Fruit fly (Drosophila melanogaster) whole organism, embryonic: ENCODE data around the gene Agpat4.

Experiments
- CG10431 ChIP-seq: fragments of 200-800 bp; sonication (Bioruptor generic); optimal IDR thresholded peaks from 3 replicates; lab custom pipeline; 2018; ENCODE audit warnings: missing biosample characterization, mild to moderate bottlenecking, missing genetic modification characterization
- CG10543 ChIP-seq: fragments of 200-800 bp; sonication (Bioruptor generic); optimal IDR thresholded peaks from 3 replicates; lab custom pipeline; 2017; ENCODE audit warnings: missing biosample characterization, mild to moderate bottlenecking, missing genetic modification characterization, moderate library complexity
- CG11560 ChIP-seq: fragments of 200-800 bp; sonication (Bioruptor generic); IDR thresholded peaks from 3 replicates; pipeline ENCODE4 v1.3.6; 2022; ENCODE audit warnings: missing biosample characterization, missing genetic modification characterization
- CG11695 ChIP-seq: fragments of 200-800 bp; sonication (Bioruptor generic); IDR thresholded peaks from 3 replicates; pipeline ENCODE4 v1.3.6; 2022; ENCODE audit warnings: missing biosample characterization, missing genetic modification characterization
- CG12769 ChIP-seq: fragments of 200-800 bp; sonication (Bioruptor generic); optimal IDR thresholded peaks from 2 replicates; lab custom pipeline; 2019; ENCODE audit warnings: missing biosample characterization, mild to moderate bottlenecking, missing genetic modification characterization, moderate library complexity
- CG14441 ChIP-seq: fragments of 200-800 bp; sonication (Bioruptor generic); IDR thresholded peaks from 2 replicates; pipeline ENCODE4 v1.3.6; 2022; ENCODE audit warnings: missing biosample characterization, missing genetic modification characterization
- CG17385 ChIP-seq: fragments of 200-800 bp; sonication (Bioruptor generic); optimal IDR thresholded peaks from 3 replicates; lab custom pipeline; 2018; ENCODE audit warnings: missing biosample characterization, mild to moderate bottlenecking, missing genetic modification characterization
- CG2678 ChIP-seq: fragments of 200-800 bp; sonication (Bioruptor generic); optimal IDR thresholded peaks from 3 replicates; lab custom pipeline; 2019; ENCODE audit warnings: missing biosample characterization, mild to moderate bottlenecking, missing genetic modification characterization, moderate library complexity
- CG2875 ChIP-seq: fragments of 200-800 bp; sonication (Bioruptor generic); optimal IDR thresholded peaks from 2 replicates; lab custom pipeline; 2017; ENCODE audit warnings: missing biosample characterization, mild to moderate bottlenecking, missing genetic modification characterization, missing genetic modification reagents
- CG34422 ChIP-seq: fragments of 200-800 bp; sonication (Bioruptor generic); IDR thresholded peaks from 3 replicates; pipeline ENCODE4 v1.3.6; 2022; ENCODE audit warnings: missing biosample characterization, missing genetic modification characterization
- CG4617 ChIP-seq: fragments of 200-800 bp; sonication (Bioruptor generic); optimal IDR thresholded peaks from 3 replicates; lab custom pipeline; 2016; ENCODE audit warnings: missing biosample characterization, missing genetic modification characterization, borderline replicate concordance
- CG6683 ChIP-seq: fragments of 200-800 bp; sonication (Bioruptor generic); optimal IDR thresholded peaks from 2 replicates; lab custom pipeline; 2017; ENCODE audit warnings: missing biosample characterization, mild to moderate bottlenecking, missing genetic modification characterization, missing genetic modification reagents
- CG8765 ChIP-seq: fragments of 200-800 bp; sonication (Bioruptor generic); IDR thresholded peaks from 2 replicates; pipeline ENCODE4 v1.3.6; 2022; ENCODE audit warnings: missing biosample characterization, missing genetic modification characterization
- Dfd ChIP-seq, 2 experiments: fragments of >200 bp; optimal IDR thresholded peaks; 2 replicates each; lab custom pipeline; 2017; ENCODE audit warnings: missing biosample characterization in 2 of 2, missing genetic modification characterization in 2 of 2
- Dref ChIP-seq: fragments of 200-800 bp; sonication (Bioruptor generic); IDR thresholded peaks from 2 replicates; pipeline ENCODE4 v1.3.6; 2022; ENCODE audit warnings: missing biosample characterization, missing genetic modification characterization
- Drgx ChIP-seq: fragments of 200-800 bp; sonication (Bioruptor generic); IDR thresholded peaks from 2 replicates; pipeline ENCODE4 v1.3.6; 2022; ENCODE audit warnings: missing biosample characterization, missing genetic modification characterization
- E2f2 ChIP-seq: fragments of 200-800 bp; sonication (Bioruptor generic); IDR thresholded peaks from 2 replicates; pipeline ENCODE4 v1.3.6; 2022; ENCODE audit warnings: missing biosample characterization, missing genetic modification characterization
- Eip74EF ChIP-seq, 2 experiments: fragments of 200-800 bp in 1 of 2; fragments of >200 bp in 1 of 2; sonication (Bioruptor generic) in 1 of 2; optimal IDR thresholded peaks; 2 replicates each; lab custom pipeline; 2017 to 2019; ENCODE audit warnings: missing biosample characterization in 2 of 2, missing genetic modification characterization in 2 of 2, mild to moderate bottlenecking in 1 of 2, moderate library complexity in 1 of 2
- Fer2 ChIP-seq: fragments of 200-800 bp; sonication (Bioruptor generic); optimal IDR thresholded peaks from 2 replicates; lab custom pipeline; 2018; ENCODE audit warnings: missing biosample characterization, mild to moderate bottlenecking, missing genetic modification characterization, moderate library complexity
- Hmr ChIP-seq: fragments of 200-800 bp; sonication (Bioruptor generic); optimal IDR thresholded peaks from 3 replicates; lab custom pipeline; 2017; ENCODE audit warnings: mild to moderate bottlenecking, missing biosample characterization, missing genetic modification reagents, missing genetic modification characterization
- Med ChIP-seq: fragments of 200-800 bp; sonication (Bioruptor generic); peaks from one replicate; lab custom pipeline; 2016; ENCODE audit warnings: missing biosample characterization, missing genetic modification characterization, mild to moderate bottlenecking, inconsistent platforms, moderate library complexity
- Mrtf ChIP-seq: fragments of 200-800 bp; sonication (Bioruptor generic); IDR thresholded peaks from 3 replicates; pipeline ENCODE4 v1.3.6; 2022; ENCODE audit warnings: missing biosample characterization, missing genetic modification characterization
- NFAT ChIP-seq: fragments of 200-800 bp; sonication (Bioruptor generic); IDR thresholded peaks from 2 replicates; pipeline ENCODE4 v1.3.6; 2022; ENCODE audit warnings: missing biosample characterization, missing genetic modification characterization
- Opbp ChIP-seq: fragments of 200-800 bp; sonication (Bioruptor generic); IDR thresholded peaks from 3 replicates; pipeline ENCODE4 v1.3.6; 2022; ENCODE audit warnings: missing biosample characterization, missing genetic modification characterization; ENCODE audit not compliant: partially characterized antibody
- Pdp1 ChIP-seq, 2 experiments: fragments of 200-800 bp; sonication (Bioruptor generic); optimal IDR thresholded peaks; 3 replicates each; lab custom pipeline; 2016; ENCODE audit warnings: missing biosample characterization in 2 of 2, missing genetic modification characterization in 2 of 2, mild to moderate bottlenecking in 1 of 2, moderate library complexity in 1 of 2
- Sry-δ ChIP-seq: fragments of 200-800 bp; sonication (Bioruptor generic); optimal IDR thresholded peaks from 2 replicates; lab custom pipeline; 2016; ENCODE audit warnings: missing biosample characterization, missing genetic modification characterization
- Trl ChIP-seq, 3 experiments: fragments of >200 bp in 2 of 3; fragments of 200-800 bp in 1 of 3; sonication (Bioruptor generic) in 1 of 3; optimal IDR thresholded peaks; 2 replicates in 1 of 3; 3 replicates in 2 of 3; lab custom pipeline; 2016 to 2017; ENCODE audit warnings: missing biosample characterization in 1 of 3, missing genetic modification characterization in 1 of 3
- Xrp1 ChIP-seq: fragments of 200-800 bp; sonication (Bioruptor generic); IDR thresholded peaks from 2 replicates; pipeline ENCODE4 v1.3.6; 2022; ENCODE audit warnings: missing biosample characterization, missing genetic modification characterization
- ac ChIP-seq: fragments of 200-800 bp; sonication (Bioruptor generic); optimal IDR thresholded peaks from 3 replicates; lab custom pipeline; 2017; ENCODE audit warnings: missing biosample characterization, mild to moderate bottlenecking, missing genetic modification characterization
- dan ChIP-seq: fragments of 200-800 bp; sonication (Bioruptor generic); IDR thresholded peaks from 2 replicates; pipeline ENCODE4 v1.3.6; 2022; ENCODE audit warnings: missing biosample characterization, missing genetic modification characterization
- exex ChIP-seq: fragments of 200-800 bp; sonication (Bioruptor generic); optimal IDR thresholded peaks from 4 replicates; lab custom pipeline; 2018; ENCODE audit warnings: missing biosample characterization, mild to moderate bottlenecking, missing genetic modification characterization, moderate library complexity
- gce ChIP-seq: fragments of 200-800 bp; sonication (Bioruptor generic); IDR thresholded peaks from 3 replicates; pipeline ENCODE4 v1.3.6; 2022; ENCODE audit warnings: missing biosample characterization, missing genetic modification characterization
- kah ChIP-seq: fragments of 200-800 bp; sonication (Bioruptor generic); optimal IDR thresholded peaks from 2 replicates; lab custom pipeline; 2018; ENCODE audit warnings: missing biosample characterization, mild to moderate bottlenecking, missing genetic modification characterization
- lab ChIP-seq: fragments of 200-800 bp; sonication (Bioruptor generic); optimal IDR thresholded peaks from 3 replicates; lab custom pipeline; 2017; ENCODE audit warnings: missing biosample characterization, missing genetic modification characterization, mild to moderate bottlenecking, moderate library complexity, missing genetic modification reagents
- lilli ChIP-seq: fragments of 200-800 bp; sonication (Bioruptor generic); optimal IDR thresholded peaks from 3 replicates; lab custom pipeline; 2016; ENCODE audit warnings: missing biosample characterization, missing genetic modification characterization
- maf-S ChIP-seq: fragments of 200-800 bp; sonication (Bioruptor generic); optimal IDR thresholded peaks from 2 replicates; lab custom pipeline; 2016; ENCODE audit warnings: missing biosample characterization, missing genetic modification characterization
- mirr ChIP-seq: fragments of 200-800 bp; sonication (Bioruptor generic); optimal IDR thresholded peaks from 3 replicates; lab custom pipeline; 2018; ENCODE audit warnings: missing biosample characterization, mild to moderate bottlenecking, missing genetic modification characterization
- nom ChIP-seq: fragments of 200-800 bp; sonication (Bioruptor generic); optimal IDR thresholded peaks from 2 replicates; lab custom pipeline; 2017; ENCODE audit warnings: missing biosample characterization, missing genetic modification characterization, mild to moderate bottlenecking, moderate library complexity, missing genetic modification reagents
- onecut ChIP-seq: fragments of 200-800 bp; sonication (Bioruptor generic); IDR thresholded peaks from 2 replicates; pipeline ENCODE4 v1.3.6; 2022; ENCODE audit warnings: missing biosample characterization, missing genetic modification characterization
- ro ChIP-seq: fragments of 200-800 bp; sonication (Bioruptor generic); IDR thresholded peaks from 2 replicates; pipeline ENCODE4 v1.3.6; 2022; ENCODE audit warnings: missing biosample characterization, missing genetic modification characterization
- salm ChIP-seq: fragments of 200-800 bp; sonication (Bioruptor generic); optimal IDR thresholded peaks from 2 replicates; lab custom pipeline; 2018; ENCODE audit warnings: missing biosample characterization, mild to moderate bottlenecking, missing genetic modification characterization
- sens-2 ChIP-seq: fragments of 200-800 bp; sonication (Bioruptor generic); IDR thresholded peaks from 2 replicates; pipeline ENCODE4 v1.3.6; 2022; ENCODE audit warnings: missing biosample characterization, missing genetic modification characterization
- slou ChIP-seq: fragments of 200-800 bp; sonication (Bioruptor generic); optimal IDR thresholded peaks from 3 replicates; lab custom pipeline; 2016; ENCODE audit warnings: missing biosample characterization, missing genetic modification characterization
- ssp ChIP-seq: fragments of 200-800 bp; sonication (Bioruptor generic); IDR thresholded peaks from 2 replicates; pipeline ENCODE4 v1.3.6; 2022; ENCODE audit warnings: missing biosample characterization, missing genetic modification characterization
- vfl ChIP-seq: fragments of 200-800 bp; sonication (Bioruptor generic); optimal IDR thresholded peaks from 2 replicates; lab custom pipeline; 2016; ENCODE audit warnings: missing biosample characterization, missing genetic modification characterization
- zen2 ChIP-seq: fragments of 200-800 bp; sonication (Bioruptor generic); IDR thresholded peaks from 3 replicates; pipeline ENCODE4 v1.3.6; 2022; ENCODE audit warnings: missing biosample characterization, missing genetic modification characterization; ENCODE audit not compliant: partially characterized antibody

Agpat4 gene

dm6 chr3L:16385252-16385879 lies 4.0 kb upstream of the Agpat4 start (continued):
- TF ChIP-seq Fer2, result no peak
- TF ChIP-seq mirr (GFP tag; lab: Kevin White, UChicago), result peak; percentile 37
- TF ChIP-seq Trl (optimal IDR thresholded peaks at IDR 0.05; lab: Kevin White, UChicago), result peak in 1 of 2 experiments; percentile 2
- TF ChIP-seq Trl (GFP tag; optimal IDR thresholded peaks at IDR 0.05; lab: Kevin White, UChicago), result no peak
- TF ChIP-seq Drgx (GFP tag; lab: Robert Waterston, UW), result peak; percentile 31; the same call in 1 of the 2 replicates
- no peak for TF ChIP-seq NFAT (GFP tag; lab: Robert Waterston, UW)
- no peak for TF ChIP-seq ssp

- TF ChIP-seq Sry-δ (GFP tag; lab: Kevin White, UChicago) (no peak), Pdp1 (GFP tag; optimal IDR thresholded peaks at IDR 0.05; lab: Kevin White, UChicago) (peak in 1 of 2 experiments; percentile 13), onecut (GFP tag; lab: Robert Waterston, UW) (no peak), CG10543 (peak; percentile 11), CG10431 (GFP tag; lab: Kevin White, UChicago) (no peak), CG11695 (GFP tag; lab: Robert Waterston, UW) (no peak), ac (GFP tag; lab: Kevin White, UChicago) (no peak), CG4617 (GFP tag; lab: Kevin White, UChicago) (no peak), CG6683 (GFP tag; lab: Kevin White, UChicago) (no peak), salm (tag; lab: Kevin White, UChicago) (no peak), exex (tag; lab: Kevin White, UChicago) (peak; percentile 61), sens-2 (GFP tag; lab: Robert Waterston, UW) (no peak), E2f2 (GFP tag; lab: Robert Waterston, UW) (no peak), maf-S (GFP tag; lab: Kevin White, UChicago) (no peak), CG8765 (GFP tag; lab: Robert Waterston, UW) (no peak), zen2 (GFP tag; lab: Robert Waterston, UW) (no peak; the same call in 2 of the 3 replicates), CG17385 (GFP tag; lab: Kevin White, UChicago) (no peak), Xrp1 (GFP tag; lab: Robert Waterston, UW) (no peak), CG2875 (GFP tag; lab: Kevin White, UChicago) (no peak), Drgx (GFP tag; lab: Robert Waterston, UW) (peak; percentile 44; the same call in 1 of the 2 replicates), Hmr (no peak), Dref (GFP tag; lab: Robert Waterston, UW) (peak; percentile 9; the same call in 1 of the 2 replicates), Dfd (GFP tag; optimal IDR thresholded peaks at IDR 0.05; lab: Kevin White, UChicago) (no peak), ro (GFP tag; lab: Robert Waterston, UW) (0 out of 2 replicates have a peak, but pooled peaks have one; percentile 11), dan (no peak), CG12769 (tag; lab: Kevin White, UChicago) (no peak), kah (peak; percentile 40), Mrtf (no peak), Med (peak; percentile 71), CG2678 (tag; lab: Kevin White, UChicago) (peak; percentile 3), slou (GFP tag; lab: Kevin White, UChicago) (no peak), CG11560 (tag; lab: Robert Waterston, UW) (0 out of 3 replicates have a peak, but pooled peaks have one; percentile 25), CG14441 (GFP tag; lab: Robert Waterston, UW) (no peak), Opbp (no peak), nom (GFP tag; lab: Kevin White, UChicago) (peak; percentile 49), mirr (GFP tag; lab: Kevin White, UChicago) (peak; percentile 27), lilli (no peak), vfl (no peak), gce (no peak), Eip74EF (GFP tag; optimal IDR thresholded peaks at IDR 0.05; lab: Kevin White, UChicago) (no peak), lab (GFP tag; lab: Kevin White, UChicago) (no peak), CG34422 (GFP tag; lab: Robert Waterston, UW) (no peak)
These were observed 2.9 kb upstream of the Agpat4 start for dm6 chr3L:16384145-16384705.
